Fruit fly (Drosophila melanogaster) whole organism, embryonic: ENCODE measurements around the gene Cyp18a1.

Experiments
- CG3163 ChIP-seq: fragments of 200-800 bp; sonication (Bioruptor generic); optimal IDR thresholded peaks from 3 replicates; lab custom pipeline; 2016; ENCODE audit warnings: missing biosample characterization, missing genetic modification characterization
- CG6254 ChIP-seq: fragments of 200-800 bp; sonication (Bioruptor generic); optimal IDR thresholded peaks from 3 replicates; lab custom pipeline; 2017; ENCODE audit warnings: mild to moderate bottlenecking, missing biosample characterization, missing genetic modification reagents, missing genetic modification characterization

DNA sequence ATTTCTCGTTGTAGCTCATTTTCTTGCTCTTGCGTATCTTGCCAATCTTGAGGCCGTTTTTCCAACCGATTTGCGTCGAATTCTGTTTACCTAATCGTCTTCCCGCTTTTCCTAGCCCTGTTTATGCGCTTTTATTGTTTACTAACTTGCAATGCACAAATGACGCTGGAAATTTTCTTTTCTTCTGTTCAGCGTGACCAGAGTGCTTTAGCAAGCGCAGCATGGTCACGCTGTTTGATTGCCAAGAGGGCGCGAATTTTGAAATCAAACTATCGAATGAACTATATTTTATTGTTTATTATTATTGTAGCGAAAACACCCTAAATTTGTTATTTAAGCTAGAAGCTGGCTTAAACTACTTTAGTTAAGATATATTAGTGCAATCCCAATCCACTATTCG is 42.6 kb downstream of the Cyp18a1 start, which contains the start of gene Hou:
- TF ChIP-seq CG3163 (GFP tag; lab: Kevin White, UChicago) (no peak), CG6254 (GFP tag; lab: Kevin White, UChicago) (no peak)
